Fruit fly (Drosophila melanogaster): ENCODE measurements around the gene Cpr76Ba.

Cpr76Ba gene

dm6 chr3L:19519349-19519748 is 1.2 kb upstream of the Cpr76Ba start, which contains the start of gene Cpr76Bb:
Cpr76Bb (plus strand) TSS chr3L:19519649.
- TF ChIP-seq psq (optimal IDR thresholded peaks at IDR 0.05), result no peak
- no peak for TF ChIP-seq Dll (optimal IDR thresholded peaks at IDR 0.05)
- TF ChIP-seq pan (optimal IDR thresholded peaks at IDR 0.05), result no peak
- no peak for TF ChIP-seq CG8478 (optimal IDR thresholded peaks at IDR 0.05)
- no peak for TF ChIP-seq EcR (GFP tag; optimal IDR thresholded peaks at IDR 0.05)
- TF ChIP-seq usp (GFP tag; optimal IDR thresholded peaks at IDR 0.05), result no peak

DNA sequence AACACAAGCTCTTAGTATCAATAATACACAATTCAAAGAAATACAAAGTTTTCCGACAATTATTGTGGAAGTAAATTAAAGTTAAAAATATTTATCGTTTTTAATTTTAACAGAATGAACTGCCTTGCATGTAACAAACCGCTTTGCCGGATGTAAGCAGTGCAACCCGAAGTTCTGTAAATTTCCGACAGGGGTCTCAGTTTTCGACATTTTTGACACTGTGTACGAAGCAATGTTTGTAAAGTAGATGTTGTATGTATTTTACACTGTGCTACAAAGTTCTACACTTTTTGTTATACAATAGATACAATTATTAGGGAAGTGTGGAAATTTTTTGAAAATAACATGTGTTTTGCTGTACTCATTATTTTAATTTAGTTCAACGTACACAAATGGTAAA is 1.6 kb downstream of the Cpr76Ba start:
- TF ChIP-seq usp (GFP tag; optimal IDR thresholded peaks at IDR 0.05) (no peak), pan (optimal IDR thresholded peaks at IDR 0.05) (no peak), CG8478 (optimal IDR thresholded peaks at IDR 0.05) (no peak), Dll (optimal IDR thresholded peaks at IDR 0.05) (no peak)

DNA sequence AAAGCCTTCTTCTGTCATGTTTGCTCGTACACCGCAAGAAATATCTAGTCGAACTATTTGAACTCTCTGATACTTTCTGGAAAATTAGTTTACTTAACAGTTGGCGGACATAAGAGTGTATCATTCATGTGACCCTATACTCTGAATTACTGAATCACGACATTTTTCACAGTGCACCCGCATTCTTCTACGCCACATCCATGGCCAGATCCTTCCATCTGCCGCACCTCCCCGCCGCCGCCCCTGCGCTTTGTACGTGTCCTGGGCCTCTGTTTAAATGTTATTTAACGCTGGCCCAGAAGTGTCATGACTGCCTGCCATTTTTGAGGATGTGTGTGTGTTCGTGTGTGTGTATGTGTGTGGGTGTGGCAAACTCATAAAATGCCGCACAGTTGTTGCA is 5.5 kb downstream of the Cpr76Ba start:
- TF ChIP-seq CG8478 (optimal IDR thresholded peaks at IDR 0.05), result no peak
- TF ChIP-seq psq (optimal IDR thresholded peaks at IDR 0.05), result no peak
- TF ChIP-seq EcR (GFP tag; optimal IDR thresholded peaks at IDR 0.05), result no peak
- TF ChIP-seq Dll (optimal IDR thresholded peaks at IDR 0.05), result no peak
- no peak for TF ChIP-seq usp (GFP tag; optimal IDR thresholded peaks at IDR 0.05)
- TF ChIP-seq pan (optimal IDR thresholded peaks at IDR 0.05), result no peak

- TF ChIP-seq EcR (GFP tag; optimal IDR thresholded peaks at IDR 0.05), result no peak
- no peak for TF ChIP-seq Dll (optimal IDR thresholded peaks at IDR 0.05)
- no peak for TF ChIP-seq CG8478 (optimal IDR thresholded peaks at IDR 0.05)
- no peak for TF ChIP-seq usp (GFP tag; optimal IDR thresholded peaks at IDR 0.05)
- no peak for TF ChIP-seq pan (optimal IDR thresholded peaks at IDR 0.05)
- no peak for TF ChIP-seq psq (optimal IDR thresholded peaks at IDR 0.05)
Measured at dm6 chr3L:19504719-19505118, 13.4 kb downstream of the Cpr76Ba start.

- TF ChIP-seq psq (optimal IDR thresholded peaks at IDR 0.05) (no peak), Dll (optimal IDR thresholded peaks at IDR 0.05) (no peak), usp (GFP tag; optimal IDR thresholded peaks at IDR 0.05) (no peak), CG8478 (optimal IDR thresholded peaks at IDR 0.05) (no peak), EcR (GFP tag; optimal IDR thresholded peaks at IDR 0.05) (no peak), pan (optimal IDR thresholded peaks at IDR 0.05) (no peak)
Measured at dm6 chr3L:19503770-19504169, 14.4 kb downstream of the Cpr76Ba start, which contains the start of gene CG9452. CG9452 (minus strand) TSS chr3L:19503870.

DNA sequence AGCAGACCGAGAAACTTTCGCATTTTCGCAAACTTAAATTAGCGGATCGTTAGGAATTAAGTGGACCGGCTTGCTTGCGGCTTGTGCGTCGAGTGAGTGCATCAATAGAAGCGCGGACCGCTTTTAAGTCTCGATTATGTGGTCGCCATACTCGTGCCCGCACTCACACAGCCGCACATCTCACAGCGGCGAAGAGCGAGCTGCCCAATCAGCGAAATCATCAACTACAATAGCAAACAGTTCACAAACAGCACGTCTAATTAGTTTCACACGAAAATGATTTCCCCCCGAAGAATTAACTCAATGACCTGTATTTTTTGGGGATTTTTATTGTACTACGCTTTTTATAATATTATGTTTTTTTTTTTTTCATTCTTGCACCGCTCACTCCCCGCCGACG is 17.4 kb downstream of the Cpr76Ba start, which contains the start of gene CG9451:
CG9451 (minus strand) TSS at position 101 of the 400 bp plus-strand sequence.
- TF ChIP-seq psq (optimal IDR thresholded peaks at IDR 0.05) (no peak), CG8478 (optimal IDR thresholded peaks at IDR 0.05) (no peak), Dll (optimal IDR thresholded peaks at IDR 0.05) (no peak), usp (GFP tag; optimal IDR thresholded peaks at IDR 0.05) (no peak), EcR (GFP tag; optimal IDR thresholded peaks at IDR 0.05) (no peak), pan (optimal IDR thresholded peaks at IDR 0.05) (no peak)

DNA sequence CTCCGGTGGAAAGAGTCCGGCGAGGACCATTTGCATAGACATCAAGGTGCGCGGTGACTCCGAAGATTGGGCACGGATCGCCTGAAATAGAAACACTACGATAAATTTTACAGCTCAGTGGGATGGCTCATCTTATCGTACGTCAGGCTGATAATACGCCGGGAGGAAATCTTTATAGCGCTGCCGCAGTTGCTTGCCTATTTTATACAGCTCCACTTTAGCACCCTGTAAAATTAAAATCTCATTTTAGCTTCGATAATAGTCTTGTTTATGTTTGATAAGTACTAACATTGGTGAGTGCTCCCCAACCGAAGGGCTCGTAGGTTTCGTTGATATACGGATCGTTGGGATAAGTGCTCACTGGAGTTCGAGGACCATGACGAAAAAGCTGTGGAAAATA is 18.8 kb downstream of the Cpr76Ba start:
- TF ChIP-seq Dll (optimal IDR thresholded peaks at IDR 0.05) (no peak), pan (optimal IDR thresholded peaks at IDR 0.05) (no peak), CG8478 (optimal IDR thresholded peaks at IDR 0.05) (no peak), EcR (GFP tag; optimal IDR thresholded peaks at IDR 0.05) (no peak), usp (GFP tag; optimal IDR thresholded peaks at IDR 0.05) (no peak), psq (optimal IDR thresholded peaks at IDR 0.05) (no peak)

DNA sequence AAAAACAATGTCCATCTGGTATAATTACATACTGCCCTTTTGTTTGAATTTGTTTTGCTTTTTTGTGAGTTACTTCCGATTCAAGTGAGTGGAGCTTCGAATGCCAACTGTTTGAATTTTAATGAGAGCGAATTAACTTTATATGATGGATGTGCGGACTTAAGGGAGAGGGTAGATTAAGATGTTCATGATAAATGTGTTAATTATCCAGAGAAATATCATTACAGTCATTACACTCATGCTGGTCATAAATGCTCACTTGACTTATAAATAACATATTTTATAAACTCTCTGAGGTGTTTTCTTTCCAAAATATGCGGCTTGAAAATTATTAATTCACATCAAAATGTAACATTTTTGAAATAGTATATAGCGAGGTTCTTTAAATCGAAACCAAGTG is 20.5 kb downstream of the Cpr76Ba start, which contains the start of gene CG9449:
CG9449 (minus strand) TSS at position 101 of the 400 bp plus-strand sequence.
- TF ChIP-seq EcR (GFP tag; optimal IDR thresholded peaks at IDR 0.05), result no peak
- TF ChIP-seq pan (optimal IDR thresholded peaks at IDR 0.05), result no peak
- TF ChIP-seq usp (GFP tag; optimal IDR thresholded peaks at IDR 0.05), result no peak
- no peak for TF ChIP-seq CG8478 (optimal IDR thresholded peaks at IDR 0.05)
- no peak for TF ChIP-seq Dll (optimal IDR thresholded peaks at IDR 0.05)
- TF ChIP-seq psq (optimal IDR thresholded peaks at IDR 0.05), result no peak

dm6 chr3L:19497135-19497534 is 21.0 kb downstream of the Cpr76Ba start:
- no peak for TF ChIP-seq pan (optimal IDR thresholded peaks at IDR 0.05)
- no peak for TF ChIP-seq CG8478 (optimal IDR thresholded peaks at IDR 0.05)
- TF ChIP-seq Dll (optimal IDR thresholded peaks at IDR 0.05), result no peak
- TF ChIP-seq EcR (GFP tag; optimal IDR thresholded peaks at IDR 0.05), result no peak
- no peak for TF ChIP-seq psq (optimal IDR thresholded peaks at IDR 0.05)
- TF ChIP-seq usp (GFP tag; optimal IDR thresholded peaks at IDR 0.05), result no peak

DNA sequence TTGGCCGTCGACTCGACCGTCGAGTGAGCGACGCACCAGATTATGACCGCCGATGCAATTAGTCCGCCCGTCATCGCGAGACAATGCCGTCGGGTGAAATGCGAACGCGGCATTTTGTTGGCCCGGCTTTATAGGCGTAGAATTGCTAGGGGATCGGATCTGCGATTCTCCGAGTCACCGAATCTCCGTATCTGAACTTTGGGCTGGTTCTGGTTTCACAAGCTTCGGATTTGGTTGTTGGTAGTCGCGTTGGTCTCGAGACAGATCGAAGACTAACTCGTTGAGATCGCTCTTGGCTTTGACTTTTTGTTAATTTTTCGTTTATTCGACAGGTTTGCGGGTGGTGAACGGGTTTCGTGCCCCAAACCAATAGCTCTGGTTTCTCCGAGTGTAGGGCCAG is 21.5 kb downstream of the Cpr76Ba start:
- no peak for TF ChIP-seq EcR (GFP tag; optimal IDR thresholded peaks at IDR 0.05)
- TF ChIP-seq psq (optimal IDR thresholded peaks at IDR 0.05), result no peak
- no peak for TF ChIP-seq CG8478 (optimal IDR thresholded peaks at IDR 0.05)
- no peak for TF ChIP-seq usp (GFP tag; optimal IDR thresholded peaks at IDR 0.05)
- TF ChIP-seq pan (optimal IDR thresholded peaks at IDR 0.05), result no peak
- no peak for TF ChIP-seq Dll (optimal IDR thresholded peaks at IDR 0.05)

- no peak for TF ChIP-seq CG8478 (optimal IDR thresholded peaks at IDR 0.05)
- TF ChIP-seq pan (optimal IDR thresholded peaks at IDR 0.05), result no peak
- TF ChIP-seq Dll (optimal IDR thresholded peaks at IDR 0.05), result no peak
- TF ChIP-seq psq (optimal IDR thresholded peaks at IDR 0.05), result no peak
- no peak for TF ChIP-seq usp (GFP tag; optimal IDR thresholded peaks at IDR 0.05)
- no peak for TF ChIP-seq EcR (GFP tag; optimal IDR thresholded peaks at IDR 0.05)
Measured at dm6 chr3L:19495991-19496588, 22.0 kb downstream of the Cpr76Ba start.

DNA sequence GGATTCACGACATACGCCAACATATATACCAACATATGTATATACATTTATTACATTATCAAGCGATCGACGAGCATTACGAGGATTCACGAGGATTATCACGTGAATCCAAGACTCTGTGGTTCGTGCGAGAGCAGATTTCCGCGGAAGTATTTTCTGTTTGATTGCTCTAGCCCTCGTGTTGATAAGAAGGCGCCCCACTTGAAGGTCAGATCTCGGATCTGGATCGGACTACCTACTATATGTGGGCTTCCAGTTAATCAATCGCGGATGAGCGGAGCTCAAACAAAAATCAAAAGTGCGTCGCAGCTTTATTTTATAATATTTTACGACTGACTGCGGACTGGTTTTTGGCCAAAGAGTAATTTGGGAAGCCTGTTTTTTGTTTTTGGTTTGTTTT is 23.2 kb downstream of the Cpr76Ba start:
- TF ChIP-seq Dll (optimal IDR thresholded peaks at IDR 0.05), result no peak
- no peak for TF ChIP-seq pan (optimal IDR thresholded peaks at IDR 0.05)
- TF ChIP-seq CG8478 (optimal IDR thresholded peaks at IDR 0.05), result no peak
- TF ChIP-seq EcR (GFP tag; optimal IDR thresholded peaks at IDR 0.05), result no peak
- no peak for TF ChIP-seq usp (GFP tag; optimal IDR thresholded peaks at IDR 0.05)
- TF ChIP-seq psq (optimal IDR thresholded peaks at IDR 0.05), result no peak

Measured in whole organism.